Worm (Caenorhabditis elegans): ENCODE results near the gene F49C5.5.

F49C5.5 gene

DNA sequence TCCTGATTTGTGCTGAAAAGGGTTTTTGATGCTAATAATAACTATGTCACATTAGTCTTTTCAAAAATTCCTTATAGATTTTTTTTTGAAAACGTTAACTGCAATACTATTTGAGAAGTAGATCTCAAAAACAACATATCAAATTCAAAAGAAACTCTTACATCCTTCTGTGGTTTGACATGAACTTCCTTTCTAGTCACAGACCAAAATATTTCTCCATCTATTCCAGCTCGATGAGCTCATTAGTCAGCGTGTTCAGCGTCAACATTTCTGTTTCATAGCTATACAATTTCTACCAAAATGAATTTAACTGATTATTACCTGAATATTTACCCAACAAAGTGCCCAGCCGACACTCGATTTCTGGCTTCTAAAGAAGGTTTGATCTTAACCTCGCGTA is 37.7 kb downstream of the F49C5.5 start, which contains the start of gene srh-67:
Gene srh-67, plus strand, starts transcription at position 301 of the 400 bp plus-strand sequence.
- TF ChIP-seq Y5F2A.4 (GFP tag; optimal IDR thresholded peaks at IDR 0.05) (no peak), nhr-10 (tag; optimal IDR thresholded peaks at IDR 0.05) (no peak), R02D3.7 (tag; optimal IDR thresholded peaks at IDR 0.05) (no peak), madf-5 (GFP tag; IDR thresholded peaks at IDR 0.05) (no peak)

DNA sequence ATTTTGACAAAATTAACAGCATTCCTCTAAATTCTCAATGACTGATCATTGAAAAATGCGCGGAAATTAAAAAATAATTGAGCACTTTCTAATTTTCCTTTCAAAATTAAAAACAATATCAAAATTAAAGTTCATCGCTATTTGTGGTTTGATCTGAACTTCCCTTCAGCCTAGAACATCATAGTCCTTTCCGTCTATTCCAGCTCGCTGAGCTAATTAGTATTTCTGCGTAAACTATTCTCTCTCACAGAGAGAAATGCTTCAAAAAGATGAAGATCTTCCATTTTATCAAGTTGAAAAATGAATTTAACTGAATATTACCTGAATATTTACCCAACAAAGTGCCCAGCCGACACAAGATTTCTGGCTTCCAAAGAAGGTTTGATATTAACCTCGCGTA is 39.3 kb downstream of the F49C5.5 start, which contains the start of gene srh-68:
Gene srh-68, plus strand, starts transcription at position 301 of the 400 bp plus-strand sequence.
- TF ChIP-seq snpc-1.2 (GFP tag; IDR thresholded peaks at IDR 0.05) (no peak), lin-15B (tag; optimal IDR thresholded peaks at IDR 0.05) (no peak), ceh-62 (tag; optimal IDR thresholded peaks at IDR 0.05) (no peak), saeg-2 (GFP tag; IDR thresholded peaks at IDR 0.05) (no peak), cey-2 (tag; optimal IDR thresholded peaks at IDR 0.05; ENCODE audit: borderline replicate concordance, insufficient read depth) (no peak), nhr-6 (tag; optimal IDR thresholded peaks at IDR 0.05) (no peak), rbr-2 (tag; optimal IDR thresholded peaks at IDR 0.05) (no peak), dpl-1 (GFP tag; optimal IDR thresholded peaks at IDR 0.05) (no peak), nhr-41 (GFP tag; IDR thresholded peaks at IDR 0.05) (no peak), pqm-1 (tag; optimal IDR thresholded peaks at IDR 0.05) (no peak)

DNA sequence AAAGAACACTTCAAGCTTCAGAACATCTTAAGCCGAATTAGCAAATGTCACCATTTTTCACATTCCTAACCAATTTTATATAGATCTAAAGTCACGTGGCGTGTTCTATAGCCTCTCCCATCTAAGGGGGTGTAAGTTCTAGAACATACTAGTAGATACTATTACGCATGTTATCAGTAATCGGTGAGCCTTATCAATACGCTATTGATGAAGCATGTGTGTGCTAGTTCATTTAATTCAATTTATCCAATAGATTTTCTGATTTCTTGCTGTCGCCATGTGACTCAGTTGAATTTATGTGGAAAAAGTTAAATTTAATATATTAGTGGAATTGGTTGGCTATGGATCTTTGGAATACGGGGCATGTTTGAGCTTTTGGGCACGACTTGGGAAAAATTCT is 39.8 kb downstream of the F49C5.5 start:
- TF ChIP-seq aha-1 (tag): peak; percentile 64
- no peak for TF ChIP-seq D1046.2 (GFP tag; IDR thresholded peaks at IDR 0.05)
- no peak for TF ChIP-seq rbr-2 (tag; optimal IDR thresholded peaks at IDR 0.05)
- TF ChIP-seq zag-1 (tag; optimal IDR thresholded peaks at IDR 0.05): no peak
- no peak for TF ChIP-seq unc-39 (tag; optimal IDR thresholded peaks at IDR 0.05)

DNA sequence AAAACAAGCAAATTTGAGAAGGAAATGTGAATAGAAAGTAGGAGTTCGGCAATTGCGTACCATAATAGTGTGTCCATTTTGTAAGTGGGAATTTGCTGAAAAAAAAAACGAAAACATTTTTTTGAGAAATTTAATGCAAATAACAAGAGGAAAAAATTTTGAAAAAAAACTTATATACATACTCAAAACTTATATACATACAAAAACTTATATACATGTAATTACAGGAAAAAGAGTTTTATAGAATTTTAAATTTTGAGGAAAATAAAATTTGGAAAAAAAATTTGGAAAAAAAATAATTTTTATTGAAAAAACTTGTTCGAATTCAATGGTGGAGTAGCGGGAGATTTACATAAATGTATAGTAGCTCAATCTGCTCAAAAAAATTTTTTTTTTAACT is 43.5 kb downstream of the F49C5.5 start, which contains the start of gene ador-1:
Gene ador-1, minus strand, starts transcription at position 101 of the 400 bp plus-strand sequence.
- TF ChIP-seq lin-1 (GFP tag; IDR thresholded peaks at IDR 0.05) (no peak), ceh-20 (GFP tag; IDR thresholded peaks at IDR 0.05) (no peak), ZK546.5 (tag; optimal IDR thresholded peaks at IDR 0.05) (no peak), snpc-1.2 (GFP tag; IDR thresholded peaks at IDR 0.05) (no peak), attf-4 (tag; optimal IDR thresholded peaks at IDR 0.05) (no peak), daf-12 (tag; optimal IDR thresholded peaks at IDR 0.05) (no peak), zfp-2 (tag; optimal IDR thresholded peaks at IDR 0.05) (no peak), nhr-237 (tag; optimal IDR thresholded peaks at IDR 0.05) (no peak), jun-1 (tag; optimal IDR thresholded peaks at IDR 0.05) (no peak), ctbp-1 (GFP tag; IDR thresholded peaks at IDR 0.05) (no peak), dve-1 (tag; optimal IDR thresholded peaks at IDR 0.05; ENCODE audit: insufficient read depth) (no peak), nhr-28 (tag; optimal IDR thresholded peaks at IDR 0.05) (no peak), mxl-2 (GFP tag; conservative IDR thresholded peaks at IDR 0.05) (no peak), saeg-2 (GFP tag; IDR thresholded peaks at IDR 0.05) (no peak), zag-1 (tag; optimal IDR thresholded peaks at IDR 0.05) (no peak)

DNA sequence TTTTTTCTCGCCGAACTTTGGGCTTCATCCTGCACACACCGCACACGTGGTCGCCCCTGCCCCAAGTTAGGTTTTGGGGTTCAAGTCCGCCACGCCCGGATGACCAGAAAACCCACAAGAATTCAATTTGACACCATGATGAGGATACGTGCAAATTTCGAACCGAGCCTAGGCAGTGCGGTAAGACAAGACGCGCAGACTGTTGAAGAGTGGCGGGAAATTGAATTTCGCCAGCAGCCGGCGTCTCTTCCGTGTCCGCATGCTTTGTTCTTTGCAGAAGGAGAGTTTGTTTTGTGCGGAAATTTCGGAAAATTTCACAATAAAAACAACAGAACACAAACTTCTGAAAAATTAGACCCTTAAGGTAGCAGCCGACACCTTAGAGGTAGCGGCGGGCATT is 46.3 kb downstream of the F49C5.5 start:
- TF ChIP-seq sdz-12 (GFP tag; optimal IDR thresholded peaks at IDR 0.05) (no peak), gei-8 (GFP tag; optimal IDR thresholded peaks at IDR 0.05) (no peak), Y75B8A.6 (GFP tag; IDR thresholded peaks at IDR 0.05) (no peak), D1046.2 (GFP tag; IDR thresholded peaks at IDR 0.05) (no peak), arid-1 (GFP tag; conservative IDR thresholded peaks at IDR 0.05) (no peak), attf-4 (tag; optimal IDR thresholded peaks at IDR 0.05) (no peak), lir-3 (tag; optimal IDR thresholded peaks at IDR 0.05) (no peak), mdl-1 (tag; optimal IDR thresholded peaks at IDR 0.05) (no peak), unc-39 (tag; optimal IDR thresholded peaks at IDR 0.05) (no peak), aly-2 (tag; optimal IDR thresholded peaks at IDR 0.05) (no peak), duxl-1 (tag; optimal IDR thresholded peaks at IDR 0.05; ENCODE audit: poor library complexity) (no peak), nhr-25 (tag; optimal IDR thresholded peaks at IDR 0.05; ENCODE audit: borderline replicate concordance, insufficient read depth) (no peak), hif-1 (tag; optimal IDR thresholded peaks at IDR 0.05) (peak in 1 of 2 experiments; percentile 37), daf-12 (tag; optimal IDR thresholded peaks at IDR 0.05) (no peak), nhr-111 (GFP tag; optimal IDR thresholded peaks at IDR 0.05) (no peak), aha-1 (tag) (no peak), ces-1 (GFP tag; optimal IDR thresholded peaks at IDR 0.05) (peak; percentile 65), skn-1 (tag; optimal IDR thresholded peaks at IDR 0.05) (no peak), ctbp-1 (GFP tag; IDR thresholded peaks at IDR 0.05) (0 out of 2 replicates have a peak, but pooled peaks have one; percentile 35), ceh-62 (tag; optimal IDR thresholded peaks at IDR 0.05) (no peak), lin-15B (tag; optimal IDR thresholded peaks at IDR 0.05) (no peak), mxl-3 (GFP tag; optimal IDR thresholded peaks at IDR 0.05) (no peak), zag-1 (tag; optimal IDR thresholded peaks at IDR 0.05) (no peak)

All from whole organism, L4 larva.